Worm (Caenorhabditis elegans) whole organism, midembryonic: Measurements from ENCODE around the gene clec-84.

Experiments
- T22C8.4 ChIP-seq: fragments of 200-800 bp; sonication (Bioruptor generic); IDR thresholded peaks from 2 replicates; pipeline ENCODE4 v1.3.6; 2022; ENCODE audit warnings: missing genetic modification characterization, missing compliant biosample characterization
- cog-1 ChIP-seq: sonication (generic microtip); optimal IDR thresholded peaks from 2 replicates; lab custom pipeline; 2016; ENCODE audit warnings: missing genetic modification characterization, missing compliant biosample characterization
- flt-1 ChIP-seq: fragments of 200-800 bp; sonication (Bioruptor generic); IDR thresholded peaks from 2 replicates; pipeline ENCODE4 v1.3.6; 2022; ENCODE audit warnings: missing genetic modification characterization, missing compliant biosample characterization
- klf-2 ChIP-seq: fragments of 200-800 bp; sonication (Bioruptor generic); conservative IDR thresholded peaks from 2 replicates; pipeline ENCODE4 v1.3.6; 2022; ENCODE audit warnings: missing genetic modification reagents, missing genetic modification characterization, missing compliant biosample characterization
- med-1 ChIP-seq: sonication (generic microtip); optimal IDR thresholded peaks from 2 replicates; lab custom pipeline; 2017; ENCODE audit warnings: missing genetic modification characterization, mild to moderate bottlenecking, missing compliant biosample characterization, antibody characterized with exemption, missing genetic modification reagents; ENCODE audit not compliant: insufficient read depth
- ref-1 ChIP-seq: fragments of 200-800 bp; sonication (Bioruptor generic); conservative IDR thresholded peaks from 2 replicates; pipeline ENCODE4 v1.3.6; 2022; ENCODE audit warnings: missing genetic modification reagents, missing genetic modification characterization, missing compliant biosample characterization
- tab-1 ChIP-seq: fragments of 200-800 bp; sonication (Bioruptor generic); IDR thresholded peaks from 2 replicates; pipeline ENCODE4 v1.3.6; 2022; ENCODE audit warnings: missing genetic modification characterization, missing compliant biosample characterization
- ztf-23 ChIP-seq: fragments of 200-800 bp; sonication (Bioruptor generic); IDR thresholded peaks from 2 replicates; pipeline ENCODE4 v1.3.6; 2022; ENCODE audit warnings: missing genetic modification reagents, missing genetic modification characterization, missing compliant biosample characterization
- ztf-29 ChIP-seq: fragments of 200-800 bp; sonication (Bioruptor generic); IDR thresholded peaks from 2 replicates; pipeline ENCODE4 v1.3.6; 2022; ENCODE audit warnings: missing genetic modification reagents, missing genetic modification characterization, missing compliant biosample characterization

clec-84 gene

ce11 chrIV:2835364-2835763 lies 6.9 kb upstream of the clec-84 start, which contains the start of gene clec-82:
TSS of gene clec-82 (plus strand) at chrIV:2835664.
- no peak for TF ChIP-seq ztf-29 (GFP tag; lab: Robert Waterston, UW)
- no peak for TF ChIP-seq ref-1
- no peak for TF ChIP-seq med-1
- TF ChIP-seq klf-2 (GFP tag; lab: Robert Waterston, UW), result no peak
- no peak for TF ChIP-seq ztf-23
- TF ChIP-seq flt-1, result no peak
- TF ChIP-seq cog-1 (tag; lab: Kevin White, UChicago), result no peak

- TF ChIP-seq T22C8.4 (GFP tag; lab: Robert Waterston, UW) (no peak), ztf-23 (no peak), med-1 (no peak)
Observed at ce11 chrIV:2838308-2838707, 4.0 kb upstream of the clec-84 start, which contains the start of gene Y54G2A.7. TSS of gene Y54G2A.7 (plus strand) at chrIV:2838608.

- TF ChIP-seq tab-1 (GFP tag; lab: Robert Waterston, UW), result no peak
- no peak for TF ChIP-seq ztf-23
- no peak for TF ChIP-seq ref-1
- no peak for TF ChIP-seq klf-2 (GFP tag; lab: Robert Waterston, UW)
- no peak for TF ChIP-seq T22C8.4 (GFP tag; lab: Robert Waterston, UW)
- no peak for TF ChIP-seq ztf-29 (GFP tag; lab: Robert Waterston, UW)
- no peak for TF ChIP-seq med-1
- no peak for TF ChIP-seq flt-1
- TF ChIP-seq cog-1 (tag; lab: Kevin White, UChicago), result no peak
Observed at ce11 chrIV:2841260-2841659, 1.0 kb upstream of the clec-84 start, which contains the start of gene clec-83. TSS of gene clec-83 (minus strand) at chrIV:2841472.

- TF ChIP-seq cog-1 (tag; lab: Kevin White, UChicago) (no peak), flt-1 (no peak), ztf-29 (GFP tag; lab: Robert Waterston, UW) (no peak), med-1 (no peak), ref-1 (no peak), T22C8.4 (GFP tag; lab: Robert Waterston, UW) (no peak), klf-2 (GFP tag; lab: Robert Waterston, UW) (no peak), tab-1 (GFP tag; lab: Robert Waterston, UW) (no peak)
Observed at ce11 chrIV:2843882-2844281, 1.6 kb downstream of the clec-84 start, which contains the start of gene Y54G2A.15. TSS of gene Y54G2A.15 (minus strand) at chrIV:2843982.

ce11 chrIV:2846264-2846663 lies 4.0 kb downstream of the clec-84 start, which contains the start of gene Y54G2A.40:
TSS of gene Y54G2A.40 (plus strand) at chrIV:2846476.
- TF ChIP-seq klf-2 (GFP tag; lab: Robert Waterston, UW) (no peak), ztf-23 (no peak), ztf-29 (GFP tag; lab: Robert Waterston, UW) (no peak), T22C8.4 (GFP tag; lab: Robert Waterston, UW) (no peak), med-1 (no peak), cog-1 (tag; lab: Kevin White, UChicago) (no peak), tab-1 (GFP tag; lab: Robert Waterston, UW) (no peak), ref-1 (no peak)

- TF ChIP-seq flt-1 (no peak), med-1 (no peak), klf-2 (GFP tag; lab: Robert Waterston, UW) (no peak), cog-1 (tag; lab: Kevin White, UChicago) (no peak), ztf-29 (GFP tag; lab: Robert Waterston, UW) (no peak), ztf-23 (no peak), ref-1 (no peak), T22C8.4 (GFP tag; lab: Robert Waterston, UW) (no peak), tab-1 (GFP tag; lab: Robert Waterston, UW) (no peak)
Observed at ce11 chrIV:2849269-2849668, 7.0 kb downstream of the clec-84 start.

- TF ChIP-seq ztf-23 (no peak), klf-2 (GFP tag; lab: Robert Waterston, UW) (no peak), ref-1 (no peak), cog-1 (tag; lab: Kevin White, UChicago) (no peak), med-1 (no peak), T22C8.4 (GFP tag; lab: Robert Waterston, UW) (no peak), tab-1 (GFP tag; lab: Robert Waterston, UW) (no peak), ztf-29 (GFP tag; lab: Robert Waterston, UW) (no peak), flt-1 (no peak)
Observed at ce11 chrIV:2850586-2850985, 8.3 kb downstream of the clec-84 start, which contains the start of gene clec-85. TSS of gene clec-85 (plus strand) at chrIV:2850886.

ce11 chrIV:2851625-2852024 lies 9.4 kb downstream of the clec-84 start:
- TF ChIP-seq tab-1 (GFP tag; lab: Robert Waterston, UW), result no peak
- no peak for TF ChIP-seq ref-1
- no peak for TF ChIP-seq ztf-23
- no peak for TF ChIP-seq cog-1 (tag; lab: Kevin White, UChicago)
- no peak for TF ChIP-seq med-1
- TF ChIP-seq klf-2 (GFP tag; lab: Robert Waterston, UW), result no peak
- TF ChIP-seq flt-1, result no peak
- no peak for TF ChIP-seq ztf-29 (GFP tag; lab: Robert Waterston, UW)
- TF ChIP-seq T22C8.4 (GFP tag; lab: Robert Waterston, UW), result no peak

ce11 chrIV:2853164-2853563 lies 10.9 kb downstream of the clec-84 start, which contains the start of gene Y54G2A.49:
TSS of gene Y54G2A.49 (minus strand) at chrIV:2853264.
- TF ChIP-seq med-1, result no peak
- TF ChIP-seq ref-1, result no peak
- TF ChIP-seq flt-1, result no peak
- no peak for TF ChIP-seq klf-2 (GFP tag; lab: Robert Waterston, UW)
- no peak for TF ChIP-seq ztf-29 (GFP tag; lab: Robert Waterston, UW)
- TF ChIP-seq tab-1 (GFP tag; lab: Robert Waterston, UW), result no peak
- no peak for TF ChIP-seq T22C8.4 (GFP tag; lab: Robert Waterston, UW)
- TF ChIP-seq ztf-23, result no peak
- TF ChIP-seq cog-1 (tag; lab: Kevin White, UChicago), result no peak

- no peak for TF ChIP-seq ztf-23
Observed at ce11 chrIV:2854161-2854560, 11.9 kb downstream of the clec-84 start.
